Worm (Caenorhabditis elegans) whole organism, late embryonic: ENCODE measurements around the gene srbc-44.

Experiments used
- C08G9.2 ChIP-seq: sonication (generic microtip); optimal IDR thresholded peaks from 2 replicates; lab custom pipeline; 2016; ENCODE audit warnings: mild to moderate bottlenecking, missing genetic modification characterization, moderate library complexity, missing compliant biosample characterization
- C38D4.7 ChIP-seq: fragments of 200-800 bp; sonication (Bioruptor generic); optimal IDR thresholded peaks from 2 replicates; lab custom pipeline; 2018; ENCODE audit warnings: mild to moderate bottlenecking, missing genetic modification characterization, moderate library complexity, missing compliant biosample characterization
- K02D7.2 ChIP-seq: sonication (generic microtip); optimal IDR thresholded peaks from 2 replicates; lab custom pipeline; 2017; ENCODE audit warnings: mild to moderate bottlenecking, missing genetic modification characterization, missing compliant biosample characterization
- T23F11.4 ChIP-seq: fragments of 200-800 bp; sonication (Bioruptor generic); optimal IDR thresholded peaks from 2 replicates; lab custom pipeline; 2018; ENCODE audit warnings: mild to moderate bottlenecking, missing genetic modification characterization, missing compliant biosample characterization
- Y22D7AL.16 ChIP-seq: sonication (generic microtip); optimal IDR thresholded peaks from 2 replicates; lab custom pipeline; 2016; ENCODE audit warnings: missing genetic modification characterization, missing compliant biosample characterization
- ahr-1 ChIP-seq: sonication (generic microtip); optimal IDR thresholded peaks from 2 replicates; lab custom pipeline; 2016; ENCODE audit warnings: missing genetic modification characterization, missing compliant biosample characterization
- ama-1 ChIP-seq: fragments of 150-350 bp; optimal IDR thresholded peaks from 2 replicates; lab custom pipeline; 2014
- ceh-14 ChIP-seq: sonication (generic microtip); optimal IDR thresholded peaks from 2 replicates; lab custom pipeline; 2016; ENCODE audit warnings: missing genotype, missing genetic modification characterization, missing compliant biosample characterization
- ceh-18 ChIP-seq: sonication (generic microtip); optimal IDR thresholded peaks from 2 replicates; lab custom pipeline; 2016; ENCODE audit warnings: missing genetic modification characterization, missing compliant biosample characterization
- ceh-2 ChIP-seq: sonication (generic microtip); optimal IDR thresholded peaks from 2 replicates; lab custom pipeline; 2016; ENCODE audit warnings: missing genotype, missing genetic modification characterization, missing compliant biosample characterization
- ceh-22 ChIP-seq: sonication (generic microtip); optimal IDR thresholded peaks from 2 replicates; lab custom pipeline; 2017; ENCODE audit warnings: missing biosample characterization, missing genetic modification characterization
- ceh-31 ChIP-seq: sonication (generic microtip); optimal IDR thresholded peaks from 2 replicates; lab custom pipeline; 2016; ENCODE audit warnings: missing genetic modification characterization, missing compliant biosample characterization
- ceh-34 ChIP-seq: sonication (generic microtip); optimal IDR thresholded peaks from 2 replicates; lab custom pipeline; 2016; ENCODE audit warnings: mild to moderate bottlenecking, missing genetic modification characterization, missing compliant biosample characterization
- ceh-45 ChIP-seq: fragments of 200-800 bp; sonication (Bioruptor generic); IDR thresholded peaks from 2 replicates; pipeline ENCODE4 v1.3.6; 2022; ENCODE audit warnings: missing genetic modification reagents, missing genetic modification characterization, missing compliant biosample characterization
- ceh-9 ChIP-seq: sonication (generic microtip); optimal IDR thresholded peaks from 2 replicates; lab custom pipeline; 2016; ENCODE audit warnings: mild to moderate bottlenecking, missing genetic modification characterization, inconsistent platforms, missing compliant biosample characterization
- dmd-4 ChIP-seq: sonication (generic microtip); optimal IDR thresholded peaks from 2 replicates; lab custom pipeline; 2016; ENCODE audit warnings: borderline replicate concordance, missing genetic modification characterization, missing compliant biosample characterization
- dve-1 ChIP-seq: sonication (generic microtip); optimal IDR thresholded peaks from 2 replicates; lab custom pipeline; 2017; ENCODE audit warnings: antibody characterized with exemption, mild to moderate bottlenecking, missing genetic modification characterization, missing compliant biosample characterization
- elt-2 ChIP-seq: sonication (generic microtip); optimal IDR thresholded peaks from 2 replicates; lab custom pipeline; 2016; ENCODE audit warnings: missing genetic modification reagents, missing genetic modification characterization, missing compliant biosample characterization
- elt-4 ChIP-seq: sonication (generic microtip); optimal IDR thresholded peaks from 2 replicates; lab custom pipeline; 2016; ENCODE audit warnings: missing genetic modification characterization, missing compliant biosample characterization
- eyg-1 ChIP-seq: sonication (generic microtip); optimal IDR thresholded peaks from 2 replicates; lab custom pipeline; 2016; ENCODE audit warnings: missing genotype, missing genetic modification characterization, missing compliant biosample characterization
- fax-1 ChIP-seq: sonication (generic microtip); optimal IDR thresholded peaks from 2 replicates; lab custom pipeline; 2016; ENCODE audit warnings: missing genotype, missing genetic modification characterization, missing compliant biosample characterization
- fkh-10 ChIP-seq: fragments of 150-350 bp; optimal IDR thresholded peaks from 2 replicates; lab custom pipeline; 2014; ENCODE audit warnings: missing biosample characterization, missing genetic modification reagents, missing genetic modification characterization
- fkh-6 ChIP-seq: sonication (generic microtip); optimal IDR thresholded peaks from 2 replicates; lab custom pipeline; 2016; ENCODE audit warnings: missing genetic modification characterization, missing compliant biosample characterization
- gmeb-2 ChIP-seq: sonication (generic microtip); optimal IDR thresholded peaks from 2 replicates; lab custom pipeline; 2016; ENCODE audit warnings: missing genetic modification characterization, inconsistent platforms, missing compliant biosample characterization
- hlh-13 ChIP-seq: fragments of 200-800 bp; sonication (Bioruptor generic); optimal IDR thresholded peaks from 2 replicates; lab custom pipeline; 2018; ENCODE audit warnings: mild to moderate bottlenecking, missing genetic modification characterization, missing compliant biosample characterization
- hlh-15 ChIP-seq: sonication (generic microtip); optimal IDR thresholded peaks from 2 replicates; lab custom pipeline; 2016; ENCODE audit warnings: missing genetic modification characterization, missing compliant biosample characterization
- hlh-30 ChIP-seq: sonication (generic microtip); optimal IDR thresholded peaks from 2 replicates; lab custom pipeline; 2017; ENCODE audit warnings: antibody characterized with exemption, missing genetic modification characterization, missing compliant biosample characterization; ENCODE audit not compliant: insufficient read depth
- hlh-6 ChIP-seq: sonication (generic microtip); optimal IDR thresholded peaks from 2 replicates; lab custom pipeline; 2016; ENCODE audit warnings: missing genotype, missing genetic modification characterization, missing compliant biosample characterization
- hlh-8 ChIP-seq: sonication (generic microtip); optimal IDR thresholded peaks from 2 replicates; lab custom pipeline; 2016; ENCODE audit warnings: missing genotype, missing genetic modification characterization, missing compliant biosample characterization
- lim-6 ChIP-seq: sonication (generic microtip); optimal IDR thresholded peaks from 2 replicates; lab custom pipeline; 2016; ENCODE audit warnings: missing genetic modification characterization, missing compliant biosample characterization
- mec-3 ChIP-seq: sonication (generic microtip); optimal IDR thresholded peaks from 2 replicates; lab custom pipeline; 2016; ENCODE audit warnings: borderline replicate concordance, missing genetic modification characterization, missing compliant biosample characterization
- nfya-1 ChIP-seq: sonication (generic microtip); optimal IDR thresholded peaks from 2 replicates; lab custom pipeline; 2017; ENCODE audit warnings: missing genetic modification characterization, mild to moderate bottlenecking, missing compliant biosample characterization, antibody characterized with exemption, moderate library complexity
- nhr-11 ChIP-seq: fragments of 150-350 bp; optimal IDR thresholded peaks from 2 replicates; lab custom pipeline; 2014; ENCODE audit warnings: missing biosample characterization, missing genetic modification characterization
- nhr-232 ChIP-seq: sonication (generic microtip); optimal IDR thresholded peaks from 2 replicates; lab custom pipeline; 2016; ENCODE audit warnings: missing genetic modification characterization, missing compliant biosample characterization
- odd-2 ChIP-seq: sonication (generic microtip); optimal IDR thresholded peaks from 2 replicates; lab custom pipeline; 2017; ENCODE audit warnings: antibody characterized with exemption, mild to moderate bottlenecking, missing genetic modification characterization, missing compliant biosample characterization
- pat-9 ChIP-seq: fragments of 200-800 bp; sonication (Bioruptor generic); optimal IDR thresholded peaks from 2 replicates; lab custom pipeline; 2018; ENCODE audit warnings: mild to moderate bottlenecking, missing genetic modification characterization, moderate library complexity, missing compliant biosample characterization
- pha-2 ChIP-seq: sonication (generic microtip); optimal IDR thresholded peaks from 2 replicates; lab custom pipeline; 2017; ENCODE audit warnings: mild to moderate bottlenecking, missing genetic modification characterization, missing compliant biosample characterization
- pha-4 ChIP-seq: fragments of 150-350 bp; optimal IDR thresholded peaks from 2 replicates; lab custom pipeline; 2018; ENCODE audit warnings: missing biosample characterization, missing genetic modification reagents, missing genetic modification characterization
- pros-1 ChIP-seq: fragments of 150-350 bp; optimal IDR thresholded peaks from 2 replicates; lab custom pipeline; 2014; ENCODE audit warnings: missing biosample characterization, missing genetic modification reagents, missing genetic modification characterization
- ref-2 ChIP-seq: sonication (generic microtip); optimal IDR thresholded peaks from 2 replicates; lab custom pipeline; 2016; ENCODE audit warnings: missing genetic modification characterization, missing compliant biosample characterization
- sdc-2 ChIP-seq: sonication (generic microtip); optimal IDR thresholded peaks from 2 replicates; lab custom pipeline; 2016; ENCODE audit warnings: missing genotype, missing genetic modification characterization, missing compliant biosample characterization
- sox-2 ChIP-seq: fragments of 200-800 bp; sonication (Bioruptor generic); IDR thresholded peaks from 2 replicates; pipeline ENCODE4 v1.3.6; 2022; ENCODE audit warnings: missing genetic modification reagents, missing genetic modification characterization, missing compliant biosample characterization
- sox-4 ChIP-seq: sonication (generic microtip); optimal IDR thresholded peaks from 2 replicates; lab custom pipeline; 2017; ENCODE audit warnings: mild to moderate bottlenecking, missing genetic modification characterization, inconsistent platforms, missing compliant biosample characterization
- syd-9 ChIP-seq: sonication (generic microtip); optimal IDR thresholded peaks from 2 replicates; lab custom pipeline; 2016; ENCODE audit warnings: mild to moderate bottlenecking, missing genetic modification characterization, moderate library complexity, missing compliant biosample characterization
- tbx-2 ChIP-seq: sonication (generic microtip); optimal IDR thresholded peaks from 2 replicates; lab custom pipeline; 2016; ENCODE audit warnings: missing genetic modification characterization, missing compliant biosample characterization
- tbx-7 ChIP-seq: sonication (generic microtip); optimal IDR thresholded peaks from 2 replicates; lab custom pipeline; 2016; ENCODE audit warnings: missing genotype, missing genetic modification characterization, missing compliant biosample characterization
- ttx-3 ChIP-seq: sonication (generic microtip); optimal IDR thresholded peaks from 2 replicates; lab custom pipeline; 2016; ENCODE audit warnings: missing genetic modification reagents, missing genetic modification characterization, missing compliant biosample characterization
- unc-3 ChIP-seq, 2 experiments: fragments of 200-800 bp in 1 of 2; sonication (Bioruptor generic) in 1 of 2; sonication (generic microtip) in 1 of 2; conservative IDR thresholded peaks in 1 of 2; optimal IDR thresholded peaks in 1 of 2; 2 replicates each; pipeline versions ENCODE4 v1.3.6 to Lab custom; 2016 to 2022; ENCODE audit warnings: missing compliant biosample characterization in 2 of 2, missing genetic modification characterization in 2 of 2, missing genetic modification reagents in 1 of 2
- unc-42 ChIP-seq: sonication (generic microtip); optimal IDR thresholded peaks from 2 replicates; lab custom pipeline; 2016; ENCODE audit warnings: missing genotype, missing genetic modification characterization, missing compliant biosample characterization
- unc-55 ChIP-seq: sonication (generic microtip); optimal IDR thresholded peaks from 2 replicates; lab custom pipeline; 2017; ENCODE audit warnings: missing biosample characterization, missing genetic modification reagents, missing genetic modification characterization
- unc-86 ChIP-seq: sonication (generic microtip); optimal IDR thresholded peaks from 2 replicates; lab custom pipeline; 2016; ENCODE audit warnings: missing genetic modification characterization, missing compliant biosample characterization
- zip-5 ChIP-seq: sonication (generic microtip); optimal IDR thresholded peaks from 2 replicates; lab custom pipeline; 2016; ENCODE audit warnings: missing genetic modification characterization, missing compliant biosample characterization
- ztf-16 ChIP-seq: sonication (generic microtip); optimal IDR thresholded peaks from 2 replicates; lab custom pipeline; 2017; ENCODE audit warnings: missing genetic modification characterization, missing compliant biosample characterization

Gene srbc-44

DNA sequence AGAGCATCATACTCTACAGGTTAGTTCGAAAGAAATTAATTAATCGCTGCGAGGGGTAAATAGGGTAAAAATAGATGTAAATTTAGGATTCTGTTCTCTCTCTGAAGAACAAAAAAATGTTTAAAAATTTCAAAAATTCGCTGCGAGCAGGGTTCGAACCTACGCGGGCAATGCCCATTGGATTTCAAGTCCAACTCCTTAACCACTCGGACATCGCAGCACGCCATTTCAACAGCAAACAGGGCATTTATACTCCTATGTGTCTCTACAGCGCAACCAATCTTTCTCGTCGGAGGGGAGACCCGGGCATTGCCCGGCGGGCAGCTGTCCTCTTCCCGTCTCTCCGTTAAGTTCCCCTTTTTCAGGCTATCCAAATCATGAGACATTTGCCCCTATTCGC, 8.1 kb downstream of the srbc-44 start:
- peak; percentile 89 for TF ChIP-seq C38D4.7 (GFP tag; lab: Kevin White, UChicago)
- no peak for TF ChIP-seq tbx-7 (tag; lab: Kevin White, UChicago)
- peak; percentile 88 for TF ChIP-seq K02D7.2 (tag; lab: Kevin White, UChicago)
- peak; percentile 92 for TF ChIP-seq syd-9 (tag; lab: Kevin White, UChicago)
- peak; percentile 68 for TF ChIP-seq unc-42 (tag; lab: Kevin White, UChicago)
- no peak for TF ChIP-seq pros-1
- peak; percentile 75 for TF ChIP-seq ceh-18 (tag; lab: Kevin White, UChicago)
- TF ChIP-seq C08G9.2 (tag; lab: Kevin White, UChicago) = peak; percentile 80
- TF ChIP-seq elt-4 = peak; percentile 84
- TF ChIP-seq ceh-14 (tag; lab: Kevin White, UChicago) = peak; percentile 88
- TF ChIP-seq nhr-11 (tag; lab: Kevin White, UChicago) = no peak
- peak; percentile 82 for TF ChIP-seq zip-5 (tag; lab: Kevin White, UChicago)
- TF ChIP-seq pat-9 (tag; lab: Kevin White, UChicago) = peak; percentile 87
- peak; percentile 83 for TF ChIP-seq eyg-1 (tag; lab: Kevin White, UChicago)
- peak; percentile 89 for TF ChIP-seq nhr-232 (tag; lab: Kevin White, UChicago)
- TF ChIP-seq hlh-6 (tag; lab: Kevin White, UChicago) = peak; percentile 96
- TF ChIP-seq unc-86 (tag; lab: Kevin White, UChicago) = peak; percentile 88
- TF ChIP-seq ceh-34 (tag; lab: Kevin White, UChicago) = peak; percentile 89
- peak; percentile 88 for TF ChIP-seq sox-2 (GFP tag; lab: Robert Waterston, UW)
- peak; percentile 91 for TF ChIP-seq ref-2
- peak; percentile 75 for TF ChIP-seq lim-6
- peak; percentile 51 for TF ChIP-seq hlh-8 (tag; lab: Kevin White, UChicago)
- TF ChIP-seq nfya-1 (tag; lab: Kevin White, UChicago) = peak; percentile 69
- TF ChIP-seq ahr-1 (tag; lab: Kevin White, UChicago) = peak; percentile 67
- TF ChIP-seq ceh-45 (GFP tag; lab: Robert Waterston, UW) = peak; percentile 96
- TF ChIP-seq pha-2 (tag; lab: Kevin White, UChicago) = peak; percentile 92
- peak; percentile 80 for TF ChIP-seq dmd-4
- TF ChIP-seq elt-2 (tag; lab: Kevin White, UChicago) = peak; percentile 96
- TF ChIP-seq unc-55 (GFP tag; lab: Kevin White, UChicago) = no peak
- peak; percentile 90 for TF ChIP-seq T23F11.4 (GFP tag; lab: Kevin White, UChicago)
- TF ChIP-seq ztf-16 = peak; percentile 91
- TF ChIP-seq ama-1 (lab: Kevin White, UChicago) = no peak
- TF ChIP-seq hlh-13 = peak; percentile 80
- peak; percentile 96 for TF ChIP-seq unc-3 (GFP tag; conservative IDR thresholded peaks at IDR 0.05; lab: Robert Waterston, UW)
- peak; percentile 84 for TF ChIP-seq unc-3 (tag; optimal IDR thresholded peaks at IDR 0.05; lab: Kevin White, UChicago)
- TF ChIP-seq ceh-2 (tag; lab: Kevin White, UChicago) = peak; percentile 82
- peak; percentile 84 for TF ChIP-seq ceh-9 (tag; lab: Kevin White, UChicago)
- TF ChIP-seq tbx-2 (tag; lab: Kevin White, UChicago) = peak; percentile 85
- no peak for TF ChIP-seq mec-3 (tag; lab: Kevin White, UChicago)
- TF ChIP-seq ttx-3 (tag; lab: Kevin White, UChicago) = peak; percentile 88
- TF ChIP-seq fkh-6 (tag; lab: Kevin White, UChicago) = peak; percentile 92
- peak; percentile 76 for TF ChIP-seq odd-2 (tag; lab: Kevin White, UChicago)
- TF ChIP-seq hlh-30 (tag; lab: Kevin White, UChicago) = peak; percentile 30
- peak; percentile 93 for TF ChIP-seq Y22D7AL.16 (tag; lab: Kevin White, UChicago)
- no peak for TF ChIP-seq pha-4
- TF ChIP-seq ceh-22 (tag; lab: Kevin White, UChicago) = no peak
- TF ChIP-seq dve-1 = peak; percentile 81
- TF ChIP-seq hlh-15 = peak; percentile 86
- peak; percentile 88 for TF ChIP-seq fax-1 (tag; lab: Kevin White, UChicago)
- peak; percentile 92 for TF ChIP-seq gmeb-2 (tag; lab: Kevin White, UChicago)
- peak; percentile 73 for TF ChIP-seq ceh-31 (tag; lab: Kevin White, UChicago)
- peak; percentile 73 for TF ChIP-seq sdc-2 (tag; lab: Kevin White, UChicago)
- peak; percentile 94 for TF ChIP-seq sox-4 (tag; lab: Kevin White, UChicago)
- TF ChIP-seq fkh-10 (GFP tag; lab: Kevin White, UChicago) = peak; percentile 81
